Worm (Caenorhabditis elegans) whole organism, L2 larva: ENCODE results near the gene T21C9.13.

Experiments used
- mab-5 ChIP-seq: fragments of 150-350 bp; optimal IDR thresholded peaks from 2 replicates; lab custom pipeline; 2014; ENCODE audit warnings: missing biosample characterization, missing genetic modification characterization
- mdl-1 ChIP-seq, 2 experiments: fragments of 150-350 bp in 1 of 2; sonication (generic microtip) in 1 of 2; optimal IDR thresholded peaks; 2 replicates each; lab custom pipeline; 2017; ENCODE audit warnings: missing biosample characterization in 2 of 2, missing genetic modification characterization in 2 of 2
- ztf-11 ChIP-seq: sonication (generic microtip); optimal IDR thresholded peaks from 2 replicates; lab custom pipeline; 2017; ENCODE audit warnings: missing biosample characterization, missing genetic modification characterization

DNA sequence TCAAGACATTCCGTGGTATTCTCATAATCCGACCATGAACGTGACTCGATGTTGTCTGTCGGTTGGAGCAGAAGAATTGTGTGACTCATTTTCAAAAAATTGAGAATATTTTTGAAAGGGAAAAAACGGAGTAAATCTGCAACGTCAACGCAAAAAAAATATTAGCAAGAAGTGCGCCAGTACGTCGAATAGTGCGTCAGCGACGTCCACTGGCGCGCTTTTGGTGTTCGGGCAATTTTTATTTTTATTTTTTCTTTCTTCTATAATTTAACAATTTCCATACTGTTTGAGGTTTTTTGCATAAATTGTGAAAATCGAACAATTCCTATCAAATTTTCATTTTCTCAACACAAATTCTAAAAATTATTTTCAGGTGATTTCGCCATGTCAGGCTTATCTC lies 18.1 kb upstream of the T21C9.13 start, which contains the start of the genes erh-1 and lpd-9:
- TF ChIP-seq mdl-1 (tag; optimal IDR thresholded peaks at IDR 0.05; lab: Kevin White, UChicago): no peak
- TF ChIP-seq mab-5 (tag; lab: Kevin White, UChicago): peak; percentile 72
- no peak for TF ChIP-seq ztf-11 (tag; lab: Kevin White, UChicago)
